Worm (Caenorhabditis elegans): ENCODE measurements around the gene T06A10.2.

T06A10.2 gene

DNA sequence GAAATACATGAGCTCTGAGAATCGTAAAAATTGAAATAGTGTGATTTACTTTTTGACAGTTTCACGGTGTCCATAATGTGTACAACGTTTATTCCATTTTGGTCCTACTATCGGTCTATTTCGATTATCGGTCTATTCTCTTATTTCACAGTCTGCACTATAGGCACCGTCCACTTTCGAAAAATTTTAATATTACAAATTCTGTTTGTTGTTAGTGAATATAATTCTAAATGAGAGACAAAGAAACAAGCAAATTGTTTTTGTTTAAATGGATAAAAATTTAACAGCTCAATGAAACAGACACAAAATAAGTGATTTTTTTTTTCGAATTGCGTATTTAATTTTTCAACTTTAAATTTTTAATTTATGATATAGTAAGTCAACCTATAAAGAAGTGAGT, 2.8 kb downstream of the T06A10.2 start:
- TF ChIP-seq dmd-4 (tag; optimal IDR thresholded peaks at IDR 0.05; ENCODE audit: borderline replicate concordance) (no peak), nhr-11 (tag; optimal IDR thresholded peaks at IDR 0.05) (no peak), ceh-22 (tag; optimal IDR thresholded peaks at IDR 0.05) (no peak), hlh-15 (tag; optimal IDR thresholded peaks at IDR 0.05) (no peak), ceh-18 (tag; optimal IDR thresholded peaks at IDR 0.05) (no peak), ama-1 (optimal IDR thresholded peaks at IDR 0.05) (no peak), Y22D7AL.16 (tag; optimal IDR thresholded peaks at IDR 0.05) (no peak), ref-2 (tag; optimal IDR thresholded peaks at IDR 0.05) (no peak), F13H6.1 (tag; optimal IDR thresholded peaks at IDR 0.05) (no peak)

DNA sequence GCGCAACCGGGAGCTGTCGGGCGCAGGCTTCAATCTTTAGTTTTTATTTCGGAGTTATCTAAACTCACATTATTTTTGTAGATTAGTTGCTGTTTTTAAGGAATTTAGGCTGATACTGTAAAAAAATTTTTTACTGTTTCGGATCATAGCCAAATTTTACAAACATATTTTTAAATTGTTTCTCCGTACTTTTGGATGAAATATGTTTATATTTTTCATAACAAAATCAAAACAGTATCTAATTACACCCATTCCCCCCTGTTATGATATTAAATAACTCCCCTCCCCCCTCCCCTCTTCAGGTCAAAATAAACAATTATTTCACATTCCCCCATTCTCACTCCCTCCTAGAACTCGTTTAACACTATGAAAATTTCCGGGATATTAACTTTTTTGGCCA, 20.4 kb downstream of the T06A10.2 start, which contains the start of gene Y116A8C.3:
Y116A8C.3 (plus strand) TSS at position 301 of the 400 bp plus-strand sequence.
- TF ChIP-seq ceh-19 (GFP tag; optimal IDR thresholded peaks at IDR 0.05) (no peak), ref-2 (tag; optimal IDR thresholded peaks at IDR 0.05) (no peak), ceh-30 (tag; optimal IDR thresholded peaks at IDR 0.05) (no peak), ceh-18 (tag; optimal IDR thresholded peaks at IDR 0.05) (no peak), ceh-24 (tag; optimal IDR thresholded peaks at IDR 0.05) (no peak), ets-4 (tag; optimal IDR thresholded peaks at IDR 0.05) (no peak), dve-1 (tag; optimal IDR thresholded peaks at IDR 0.05) (no peak), hlh-30 (tag; optimal IDR thresholded peaks at IDR 0.05; ENCODE audit: insufficient read depth) (no peak), ahr-1 (tag; optimal IDR thresholded peaks at IDR 0.05) (no peak), pros-1 (tag; optimal IDR thresholded peaks at IDR 0.05) (no peak), ama-1 (optimal IDR thresholded peaks at IDR 0.05) (no peak)

DNA sequence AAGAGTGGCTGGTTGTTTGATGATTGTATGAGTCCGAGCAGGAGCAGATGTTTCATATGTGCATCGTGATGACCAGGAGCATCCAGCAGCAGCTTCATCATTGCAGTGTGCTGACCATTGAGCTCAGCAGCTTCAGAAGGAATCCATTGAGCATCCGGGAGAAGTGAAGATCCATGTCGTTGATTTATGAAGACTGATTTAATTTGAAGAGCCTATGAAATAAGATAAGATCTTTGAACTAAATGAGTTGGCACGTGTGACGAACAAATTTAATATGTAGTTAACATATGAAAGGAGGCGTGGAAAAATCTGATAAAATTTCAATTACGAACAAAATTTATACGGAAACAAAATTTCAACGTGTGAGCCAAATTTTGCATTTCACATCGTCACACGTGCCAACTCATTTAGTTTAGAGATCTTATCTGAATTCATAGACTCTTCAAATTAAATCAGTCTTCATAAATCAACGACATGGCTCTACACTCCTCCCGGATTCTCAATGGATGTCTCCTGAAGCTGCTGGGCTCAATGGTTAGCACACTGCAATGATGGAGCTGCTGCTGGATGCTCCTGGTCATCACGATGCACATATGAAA, 22.5 kb downstream of the T06A10.2 start, which contains the start of the genes Y116A8C.469 and Y116A8C.468:
Y116A8C.469 (minus strand) TSS at position 101 of the 599 bp plus-strand sequence.
Y116A8C.468 (plus strand) TSS at position 549 of the 599 bp plus-strand sequence.
- TF ChIP-seq unc-3 (GFP tag; conservative IDR thresholded peaks at IDR 0.05) (no peak), unc-3 (tag; optimal IDR thresholded peaks at IDR 0.05) (no peak), ama-1 (optimal IDR thresholded peaks at IDR 0.05) (no peak), ceh-19 (GFP tag; optimal IDR thresholded peaks at IDR 0.05) (no peak), gmeb-2 (tag; optimal IDR thresholded peaks at IDR 0.05) (no peak), hlh-15 (tag; optimal IDR thresholded peaks at IDR 0.05) (no peak), C08G9.2 (tag; optimal IDR thresholded peaks at IDR 0.05) (no peak), ceh-30 (tag; optimal IDR thresholded peaks at IDR 0.05) (no peak), F13H6.1 (tag; optimal IDR thresholded peaks at IDR 0.05) (no peak), hlh-6 (tag; optimal IDR thresholded peaks at IDR 0.05) (no peak), sox-2 (GFP tag; IDR thresholded peaks at IDR 0.05) (no peak), ref-2 (tag; optimal IDR thresholded peaks at IDR 0.05) (no peak), sox-4 (tag; optimal IDR thresholded peaks at IDR 0.05) (no peak), fkh-10 (GFP tag; optimal IDR thresholded peaks at IDR 0.05) (no peak), elt-4 (tag; optimal IDR thresholded peaks at IDR 0.05) (no peak), nhr-232 (tag; optimal IDR thresholded peaks at IDR 0.05) (no peak), tbx-2 (tag; optimal IDR thresholded peaks at IDR 0.05) (no peak), pha-4 (tag; optimal IDR thresholded peaks at IDR 0.05) (no peak), hlh-30 (tag; optimal IDR thresholded peaks at IDR 0.05; ENCODE audit: insufficient read depth) (no peak), ceh-6 (GFP tag; optimal IDR thresholded peaks at IDR 0.05) (no peak), ceh-45 (GFP tag; IDR thresholded peaks at IDR 0.05) (no peak)

DNA sequence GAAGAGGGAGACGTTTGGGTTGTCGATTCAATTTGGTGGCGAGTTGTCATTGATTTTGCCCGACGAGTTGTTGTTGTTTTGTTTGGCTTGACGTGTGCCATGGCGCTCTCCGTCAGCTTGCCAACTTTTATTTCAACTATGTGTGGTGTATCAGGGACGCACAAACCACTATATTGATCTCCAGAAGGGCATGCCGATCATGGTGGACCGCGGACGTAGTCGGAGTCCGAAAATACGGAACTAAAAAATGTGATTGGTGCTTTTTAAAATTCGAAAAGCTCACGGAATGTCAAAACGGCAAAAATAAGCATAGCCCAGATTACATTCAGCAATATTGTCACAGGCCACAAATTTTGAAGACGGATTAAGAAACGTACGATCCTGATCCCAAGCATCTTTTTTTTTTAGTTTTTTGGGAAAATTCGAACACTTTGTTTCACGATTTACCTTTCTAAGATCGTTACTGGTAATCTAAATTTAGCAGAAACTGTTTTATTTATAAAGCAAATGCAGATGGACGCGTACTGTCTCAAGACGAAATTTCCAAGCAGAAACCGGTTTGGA, 23.9 kb downstream of the T06A10.2 start, which contains the start of the genes Y116A8C.470 and Y116A8C.463:
Y116A8C.470 (minus strand) TSS at position 101 of the 564 bp plus-strand sequence.
Y116A8C.463 (plus strand) TSS at position 514 of the 564 bp plus-strand sequence.
- TF ChIP-seq elt-2 (tag; optimal IDR thresholded peaks at IDR 0.05), result no peak
- no peak for TF ChIP-seq unc-55 (GFP tag; optimal IDR thresholded peaks at IDR 0.05)
- no peak for TF ChIP-seq unc-86 (tag; optimal IDR thresholded peaks at IDR 0.05)
- no peak for TF ChIP-seq fkh-10 (GFP tag; optimal IDR thresholded peaks at IDR 0.05)
- no peak for TF ChIP-seq pat-9 (tag; optimal IDR thresholded peaks at IDR 0.05)
- TF ChIP-seq sox-2 (GFP tag; IDR thresholded peaks at IDR 0.05), result no peak
- TF ChIP-seq zip-5 (tag; optimal IDR thresholded peaks at IDR 0.05), result no peak
- TF ChIP-seq gmeb-2 (tag; optimal IDR thresholded peaks at IDR 0.05), result no peak
- no peak for TF ChIP-seq hlh-15 (tag; optimal IDR thresholded peaks at IDR 0.05)
- no peak for TF ChIP-seq pros-1 (tag; optimal IDR thresholded peaks at IDR 0.05)
- TF ChIP-seq mec-3 (tag; optimal IDR thresholded peaks at IDR 0.05; ENCODE audit: borderline replicate concordance), result no peak
- TF ChIP-seq ceh-22 (tag; optimal IDR thresholded peaks at IDR 0.05), result no peak
- no peak for TF ChIP-seq ceh-31 (tag; optimal IDR thresholded peaks at IDR 0.05)
- TF ChIP-seq ceh-18 (tag; optimal IDR thresholded peaks at IDR 0.05), result no peak
